Fruit fly (Drosophila melanogaster) whole organism, wandering third instar larva: ENCODE data around the gene CG3982.

Experiments used
- Abd-B ChIP-seq: fragments of >200 bp; optimal IDR thresholded peaks from 2 replicates; lab custom pipeline; 2017; ENCODE audit warnings: missing biosample characterization, missing genetic modification characterization
- CG32264 ChIP-seq: fragments of 200-800 bp; sonication (Bioruptor generic); optimal IDR thresholded peaks from 2 replicates; lab custom pipeline; 2016; ENCODE audit warnings: missing biosample characterization, missing genetic modification characterization
- CG9705 ChIP-seq: fragments of 200-800 bp; sonication (Bioruptor generic); optimal IDR thresholded peaks from 2 replicates; lab custom pipeline; 2018; ENCODE audit warnings: missing biosample characterization, mild to moderate bottlenecking, missing genetic modification characterization
- CrebA ChIP-seq: fragments of 200-800 bp; sonication (Bioruptor generic); optimal IDR thresholded peaks from 2 replicates; lab custom pipeline; 2016; ENCODE audit warnings: missing biosample characterization, mild to moderate bottlenecking, missing genetic modification characterization, borderline replicate concordance
- Dfd ChIP-seq: fragments of >200 bp; optimal IDR thresholded peaks from 2 replicates; lab custom pipeline; 2017; ENCODE audit warnings: missing biosample characterization, missing genetic modification characterization
- Dif ChIP-seq: fragments of 200-275, 200-300 bp; sonication (Bioruptor generic); optimal IDR thresholded peaks from 2 replicates; lab custom pipeline; 2018; ENCODE audit warnings: missing biosample characterization, missing genetic modification characterization; ENCODE audit not compliant: partially characterized antibody
- GATAd ChIP-seq: sonication (Bioruptor generic); optimal IDR thresholded peaks from 2 replicates; lab custom pipeline; 2016; ENCODE audit warnings: missing biosample characterization, missing genetic modification characterization
- HLH106 ChIP-seq: fragments of 200-800 bp; optimal IDR thresholded peaks from 3 replicates; lab custom pipeline; 2019; ENCODE audit warnings: missing biosample characterization, mild to moderate bottlenecking, missing genetic modification characterization, moderate library complexity
- Hnf4 ChIP-seq: fragments of 200-800 bp; sonication (Bioruptor generic); optimal IDR thresholded peaks from 2 replicates; lab custom pipeline; 2016; ENCODE audit warnings: missing biosample characterization, mild to moderate bottlenecking, missing genetic modification characterization
- Hr78 ChIP-seq: fragments of >200 bp; optimal IDR thresholded peaks from 2 replicates; lab custom pipeline; 2017; ENCODE audit warnings: missing biosample characterization, missing genetic modification characterization
- Hr83 ChIP-seq: fragments of 200-300 bp; sonication (Bioruptor generic); optimal IDR thresholded peaks from 2 replicates; lab custom pipeline; 2016; ENCODE audit warnings: missing biosample characterization, mild to moderate bottlenecking, missing genetic modification characterization, moderate library complexity; ENCODE audit not compliant: poor library complexity, severe bottlenecking
- Jra ChIP-seq: sonication (Bioruptor generic); optimal IDR thresholded peaks from 2 replicates; lab custom pipeline; 2016; ENCODE audit warnings: missing biosample characterization, missing genetic modification characterization
- Mio ChIP-seq: sonication (Bioruptor generic); optimal IDR thresholded peaks from 2 replicates; lab custom pipeline; 2016; ENCODE audit warnings: missing biosample characterization, missing genetic modification characterization
- Myc ChIP-seq: fragments of >200 bp; optimal IDR thresholded peaks from 2 replicates; lab custom pipeline; 2017
- N ChIP-seq: fragments of >200 bp; optimal IDR thresholded peaks from 2 replicates; lab custom pipeline; 2018; ENCODE audit warnings: missing biosample characterization, missing external identifiers, missing genetic modification characterization
- OdsH ChIP-seq: fragments of 200-800 bp; sonication (Bioruptor generic); optimal IDR thresholded peaks from 2 replicates; lab custom pipeline; 2016; ENCODE audit warnings: missing biosample characterization, mild to moderate bottlenecking, missing genetic modification characterization
- Rel ChIP-seq, 2 experiments: fragments of 200-800 bp; sonication (Bioruptor generic) in 1 of 2; optimal IDR thresholded peaks; 2 replicates in 1 of 2; 3 replicates in 1 of 2; lab custom pipeline; 2016 to 2019; ENCODE audit warnings: mild to moderate bottlenecking in 2 of 2, missing biosample characterization in 2 of 2, missing genetic modification characterization in 2 of 2, moderate library complexity in 1 of 2
- Sp1 ChIP-seq: fragments of 200-800 bp; sonication (Bioruptor generic); optimal IDR thresholded peaks from 3 replicates; lab custom pipeline; 2019; ENCODE audit warnings: missing biosample characterization, mild to moderate bottlenecking, missing genetic modification characterization, moderate library complexity
- Vsx2 ChIP-seq: fragments of 200-300, 225-300 bp; sonication (Bioruptor generic); optimal IDR thresholded peaks from 2 replicates; lab custom pipeline; 2018; ENCODE audit warnings: missing biosample characterization, missing genetic modification characterization; ENCODE audit not compliant: partially characterized antibody
- br ChIP-seq: fragments of 200-800 bp; sonication (Bioruptor generic); optimal IDR thresholded peaks from 2 replicates; lab custom pipeline; 2016; ENCODE audit warnings: missing biosample characterization, missing genetic modification characterization
- brk ChIP-seq: fragments of 200-800 bp; sonication (Bioruptor generic); optimal IDR thresholded peaks from 2 replicates; lab custom pipeline; 2016; ENCODE audit warnings: missing biosample characterization, mild to moderate bottlenecking, missing genetic modification characterization
- dl ChIP-seq, 2 experiments: fragments of 175-275, 200-275 bp in 1 of 2; fragments of 200-275 bp in 1 of 2; sonication (Bioruptor generic); optimal IDR thresholded peaks; lab custom pipeline; 2018; ENCODE audit warnings: mild to moderate bottlenecking in 2 of 2, missing biosample characterization in 2 of 2, missing genetic modification characterization in 2 of 2, moderate library complexity in 2 of 2; ENCODE audit not compliant: partially characterized antibody in 2 of 2, insufficient read depth in 1 of 2
- dmrt93B ChIP-seq: fragments of 200-800 bp; sonication (Bioruptor generic); optimal IDR thresholded peaks from 2 replicates; lab custom pipeline; 2018; ENCODE audit warnings: missing biosample characterization, mild to moderate bottlenecking, missing genetic modification characterization
- dsf ChIP-seq: sonication (Bioruptor generic); optimal IDR thresholded peaks from 2 replicates; lab custom pipeline; 2016; ENCODE audit warnings: missing biosample characterization, missing genetic modification characterization, borderline replicate concordance
- ey ChIP-seq: fragments of 200-800 bp; sonication (Bioruptor generic); optimal IDR thresholded peaks from 2 replicates; lab custom pipeline; 2016; ENCODE audit warnings: missing biosample characterization, missing genetic modification characterization
- foxo ChIP-seq, 2 experiments: fragments of 200-800 bp; sonication (Bioruptor generic); optimal IDR thresholded peaks; 2 replicates in 1 of 2; 3 replicates in 1 of 2; lab custom pipeline; 2016 to 2017; ENCODE audit warnings: missing biosample characterization in 2 of 2, missing genetic modification characterization in 2 of 2
- fru ChIP-seq: fragments of 200-800 bp; sonication (Bioruptor generic); optimal IDR thresholded peaks from 3 replicates; lab custom pipeline; 2016; ENCODE audit warnings: missing biosample characterization, mild to moderate bottlenecking, missing genetic modification characterization
- h ChIP-seq: fragments of 200-800 bp; sonication (Bioruptor generic); optimal IDR thresholded peaks from 3 replicates; lab custom pipeline; 2016; ENCODE audit warnings: missing biosample characterization, mild to moderate bottlenecking, missing genetic modification characterization
- jim ChIP-seq: fragments of 175-275, 200-325 bp; sonication (Bioruptor generic); optimal IDR thresholded peaks from 2 replicates; lab custom pipeline; 2016; ENCODE audit warnings: missing biosample characterization, mild to moderate bottlenecking, missing genetic modification characterization
- lola ChIP-seq: fragments of >200 bp; optimal IDR thresholded peaks from 2 replicates; lab custom pipeline; 2017; ENCODE audit warnings: missing biosample characterization, missing genetic modification characterization
- pan ChIP-seq: fragments of >200 bp; optimal IDR thresholded peaks from 2 replicates; lab custom pipeline; 2017
- psq ChIP-seq: fragments of 200-800 bp; sonication (Bioruptor generic); optimal IDR thresholded peaks from 3 replicates; lab custom pipeline; 2017; ENCODE audit warnings: missing biosample characterization, mild to moderate bottlenecking, missing genetic modification characterization, moderate library complexity
- rgr ChIP-seq: fragments of 200-800 bp; sonication (Bioruptor generic); optimal IDR thresholded peaks from 3 replicates; lab custom pipeline; 2016; ENCODE audit warnings: missing biosample characterization, mild to moderate bottlenecking, missing genetic modification characterization
- sage ChIP-seq: fragments of 200-800 bp; sonication (Bioruptor generic); optimal IDR thresholded peaks from 2 replicates; lab custom pipeline; 2016; ENCODE audit warnings: missing biosample characterization, mild to moderate bottlenecking, missing genetic modification characterization
- sv ChIP-seq: fragments of 200-800 bp; sonication (Bioruptor generic); optimal IDR thresholded peaks from 3 replicates; lab custom pipeline; 2016; ENCODE audit warnings: missing biosample characterization, missing genetic modification characterization
- tai ChIP-seq: sonication (Bioruptor generic); optimal IDR thresholded peaks from 2 replicates; lab custom pipeline; 2016; ENCODE audit warnings: missing biosample characterization, missing genetic modification characterization
- usp ChIP-seq: fragments of >200 bp; optimal IDR thresholded peaks from 2 replicates; lab custom pipeline; 2017; ENCODE audit warnings: missing biosample characterization, missing genetic modification characterization
- woc ChIP-seq: sonication (Bioruptor generic); optimal IDR thresholded peaks from 2 replicates; lab custom pipeline; 2016; ENCODE audit warnings: missing biosample characterization, mild to moderate bottlenecking, missing genetic modification characterization

The CG3982 gene

dm6 chr3L:9457619-9458092 is 40.5 kb upstream of the CG3982 start, which contains the start of gene CG3437:
Gene CG3437, minus strand, starts transcription at chr3L:9457669.
- peak; percentile 99 for TF ChIP-seq Hr83 (GFP tag; lab: Kevin White, UChicago)
- no peak for TF ChIP-seq usp (GFP tag; lab: Kevin White, UChicago)
- no peak for TF ChIP-seq lola
- TF ChIP-seq N (GFP tag; lab: Kevin White, UChicago) = no peak
- no peak for TF ChIP-seq tai (GFP tag; lab: Kevin White, UChicago)
- peak; percentile 99 for TF ChIP-seq Hnf4 (GFP tag; lab: Kevin White, UChicago)
- TF ChIP-seq Vsx2 (GFP tag; lab: Kevin White, UChicago) = no peak
- TF ChIP-seq CG9705 (GFP tag; lab: Kevin White, UChicago) = peak; percentile 99
- TF ChIP-seq Myc (lab: Kevin White, UChicago) = no peak
- no peak for TF ChIP-seq Abd-B
- TF ChIP-seq Sp1 (GFP tag; lab: Kevin White, UChicago) = peak; percentile 100
- peak; percentile 98 for TF ChIP-seq sage (GFP tag; lab: Kevin White, UChicago)
- no peak for TF ChIP-seq pan (lab: Kevin White, UChicago)
- TF ChIP-seq br (GFP tag; lab: Kevin White, UChicago) = peak; percentile 99
- peak; percentile 97 for TF ChIP-seq Mio (GFP tag; lab: Kevin White, UChicago)
- peak; percentile 99 for TF ChIP-seq HLH106
- peak; percentile 99 for TF ChIP-seq dmrt93B (GFP tag; lab: Kevin White, UChicago)
- TF ChIP-seq CG32264 (GFP tag; lab: Kevin White, UChicago) = peak; percentile 99
- peak; percentile 99 for TF ChIP-seq fru (GFP tag; lab: Kevin White, UChicago)
- peak; percentile 98 for TF ChIP-seq sv (GFP tag; lab: Kevin White, UChicago)
- TF ChIP-seq Dfd = peak; percentile 92
- peak; percentile 91 for TF ChIP-seq jim (GFP tag; lab: Kevin White, UChicago)
- TF ChIP-seq h (GFP tag; lab: Kevin White, UChicago) = peak; percentile 99
- peak; percentile 99 for TF ChIP-seq ey (GFP tag; lab: Kevin White, UChicago)
- TF ChIP-seq dl (GFP tag; optimal IDR thresholded peaks at IDR 0.05; lab: Kevin White, UChicago; ENCODE audit: insufficient read depth in 1 of 2, partially characterized antibody in 2 of 2) = no peak
- no peak for TF ChIP-seq CrebA (GFP tag; lab: Kevin White, UChicago)
- peak; percentile 99 for TF ChIP-seq woc (GFP tag; lab: Kevin White, UChicago)
- peak; percentile 97 for TF ChIP-seq psq (GFP tag; lab: Kevin White, UChicago)
- peak; percentile 95 for TF ChIP-seq Rel (GFP tag; optimal IDR thresholded peaks at IDR 0.05; lab: Kevin White, UChicago)
- TF ChIP-seq Rel (tag; optimal IDR thresholded peaks at IDR 0.05; lab: Kevin White, UChicago) = peak; percentile 89
- no peak for TF ChIP-seq Hr78
- TF ChIP-seq foxo (GFP tag; optimal IDR thresholded peaks at IDR 0.05; lab: Kevin White, UChicago) = peak; percentile 99 to 100
- no peak for TF ChIP-seq Dif (GFP tag; lab: Kevin White, UChicago)
- peak; percentile 100 for TF ChIP-seq rgr (GFP tag; lab: Kevin White, UChicago)
- TF ChIP-seq Jra (GFP tag; lab: Kevin White, UChicago) = peak; percentile 98
- peak; percentile 98 for TF ChIP-seq brk (GFP tag; lab: Kevin White, UChicago)
- TF ChIP-seq GATAd = peak; percentile 98
- peak; percentile 99 for TF ChIP-seq OdsH
- peak; percentile 96 for TF ChIP-seq dsf (GFP tag; lab: Kevin White, UChicago)
- TF ChIP-seq, all 38 proteins: peak for 26

- TF ChIP-seq usp (GFP tag; lab: Kevin White, UChicago) (no peak), Myc (lab: Kevin White, UChicago) (no peak), sage (GFP tag; lab: Kevin White, UChicago) (no peak), Dfd (no peak), Abd-B (no peak), Vsx2 (GFP tag; lab: Kevin White, UChicago) (no peak), ey (GFP tag; lab: Kevin White, UChicago) (no peak), fru (GFP tag; lab: Kevin White, UChicago) (no peak), tai (GFP tag; lab: Kevin White, UChicago) (no peak), CrebA (GFP tag; lab: Kevin White, UChicago) (no peak), Sp1 (GFP tag; lab: Kevin White, UChicago) (no peak), br (GFP tag; lab: Kevin White, UChicago) (no peak), rgr (GFP tag; lab: Kevin White, UChicago) (no peak), Hr78 (no peak), GATAd (no peak), psq (GFP tag; lab: Kevin White, UChicago) (no peak), Dif (GFP tag; lab: Kevin White, UChicago) (no peak), Mio (GFP tag; lab: Kevin White, UChicago) (no peak), h (GFP tag; lab: Kevin White, UChicago) (no peak)
Observed at dm6 chr3L:9456389-9456788, 39.2 kb upstream of the CG3982 start.
